Fruit fly (Drosophila melanogaster): ENCODE measurements around the gene Lrch.

Lrch gene

dm6 chr2L:17382318-17382717, 1.6 kb downstream of the Lrch start (continued):
- TF ChIP-seq acj6 (GFP tag; optimal IDR thresholded peaks at IDR 0.05) (peak; percentile 21), Eip75B (GFP tag; optimal IDR thresholded peaks at IDR 0.05) (peak; percentile 17), eg (GFP tag; IDR thresholded peaks at IDR 0.05) (no peak), Blimp-1 (GFP tag; optimal IDR thresholded peaks at IDR 0.05) (no peak), lz (GFP tag; optimal IDR thresholded peaks at IDR 0.05) (peak; percentile 20), topi (GFP tag; optimal IDR thresholded peaks at IDR 0.05) (peak; percentile 10), CG6163 (GFP tag; IDR thresholded peaks at IDR 0.05) (no peak; the same call in 2 of the 3 replicates)

- TF ChIP-seq CG10631 (GFP tag; optimal IDR thresholded peaks at IDR 0.05) (no peak), Lpt (GFP tag; optimal IDR thresholded peaks at IDR 0.05) (no peak), CG9139 (GFP tag; optimal IDR thresholded peaks at IDR 0.05) (no peak), CG34406 (GFP tag; optimal IDR thresholded peaks at IDR 0.05) (no peak), CG8119 (GFP tag; IDR thresholded peaks at IDR 0.05) (no peak), CG16779 (tag; optimal IDR thresholded peaks at IDR 0.05) (no peak), CG11294 (GFP tag; IDR thresholded peaks at IDR 0.05) (no peak), Hr39 (GFP tag; optimal IDR thresholded peaks at IDR 0.05) (no peak), Blimp-1 (GFP tag; optimal IDR thresholded peaks at IDR 0.05) (no peak), fd59A (GFP tag; optimal IDR thresholded peaks at IDR 0.05) (no peak), OdsH (GFP tag; optimal IDR thresholded peaks at IDR 0.05) (no peak), acj6 (GFP tag; optimal IDR thresholded peaks at IDR 0.05) (no peak), fd85E (GFP tag; optimal IDR thresholded peaks at IDR 0.05) (no peak), esn (GFP tag; optimal IDR thresholded peaks at IDR 0.05) (no peak), Hr4 (GFP tag; optimal IDR thresholded peaks at IDR 0.05) (no peak), Sox15 (GFP tag; optimal IDR thresholded peaks at IDR 0.05) (no peak), CG7368 (GFP tag; optimal IDR thresholded peaks at IDR 0.05) (no peak), svp (GFP tag) (no peak)
Observed at dm6 chr2L:17381616-17382015, 2.3 kb downstream of the Lrch start.

- no peak for TF ChIP-seq salr (GFP tag; optimal IDR thresholded peaks at IDR 0.05)
- no peak for TF ChIP-seq CG11902 (GFP tag; optimal IDR thresholded peaks at IDR 0.05)
- no peak for TF ChIP-seq CG3919 (GFP tag; optimal IDR thresholded peaks at IDR 0.05)
- no peak for TF ChIP-seq Lpt (GFP tag; optimal IDR thresholded peaks at IDR 0.05)
- TF ChIP-seq CG6163 (GFP tag; IDR thresholded peaks at IDR 0.05): peak; percentile 11; the same call in 1 of the 3 replicates
- peak; percentile 15 for TF ChIP-seq CG10669 (GFP tag; optimal IDR thresholded peaks at IDR 0.05)
- TF ChIP-seq CG8119 (GFP tag; IDR thresholded peaks at IDR 0.05): no peak
- no peak for TF ChIP-seq Sox102F (GFP tag; optimal IDR thresholded peaks at IDR 0.05)
- TF ChIP-seq Blimp-1 (GFP tag; optimal IDR thresholded peaks at IDR 0.05): no peak
- TF ChIP-seq CG6808 (GFP tag; optimal IDR thresholded peaks at IDR 0.05): peak; percentile 12
- no peak for TF ChIP-seq CG9139 (GFP tag; optimal IDR thresholded peaks at IDR 0.05)
- TF ChIP-seq CG32006 (GFP tag; optimal IDR thresholded peaks at IDR 0.05): peak; percentile 13
- TF ChIP-seq Eip75B (GFP tag; optimal IDR thresholded peaks at IDR 0.05): no peak
- TF ChIP-seq Hr4 (GFP tag; optimal IDR thresholded peaks at IDR 0.05): no peak
- TF ChIP-seq topi (GFP tag; optimal IDR thresholded peaks at IDR 0.05): no peak
- TF ChIP-seq spab (GFP tag; optimal IDR thresholded peaks at IDR 0.05): no peak
- no peak for TF ChIP-seq CG1621 (tag; optimal IDR thresholded peaks at IDR 0.05)
- no peak for TF ChIP-seq net (GFP tag; optimal IDR thresholded peaks at IDR 0.05)
- no peak for TF ChIP-seq fd59A (GFP tag; optimal IDR thresholded peaks at IDR 0.05)
- peak; percentile 27; the same call in 1 of the 2 replicates for TF ChIP-seq CG15336 (GFP tag; IDR thresholded peaks at IDR 0.05)
- TF ChIP-seq CG11762 (GFP tag; optimal IDR thresholded peaks at IDR 0.05; ENCODE audit: insufficient read depth): no peak
- no peak for TF ChIP-seq Ets21C (GFP tag; optimal IDR thresholded peaks at IDR 0.05)
- no peak for TF ChIP-seq vri (GFP tag; optimal IDR thresholded peaks at IDR 0.05)
- no peak for TF ChIP-seq esn (GFP tag; optimal IDR thresholded peaks at IDR 0.05)
- TF ChIP-seq CG4318 (GFP tag; optimal IDR thresholded peaks at IDR 0.05): no peak
- TF ChIP-seq eg (GFP tag; IDR thresholded peaks at IDR 0.05): no peak
Observed at dm6 chr2L:17381075-17381474, 2.8 kb downstream of the Lrch start.
